Fruit fly (Drosophila melanogaster) whole organism, embryonic: ENCODE measurements around the gene CG3517.
A peak's percentile ranks its signal among the peaks of the same experiment; 100 is the strongest.

Experiments used
- Ada2b ChIP-seq: fragments of 200-800 bp; sonication (Bioruptor generic); IDR thresholded peaks from 2 replicates; pipeline ENCODE4 v1.3.6; 2022; ENCODE audit warnings: missing biosample characterization, missing genetic modification characterization
- Antp ChIP-seq: fragments of 200-800 bp; sonication (Bioruptor generic); optimal IDR thresholded peaks from 3 replicates; lab custom pipeline; 2016; ENCODE audit warnings: missing biosample characterization, missing genetic modification characterization
- CG10147 ChIP-seq: fragments of 200-800 bp; sonication (Bioruptor generic); optimal IDR thresholded peaks from 2 replicates; lab custom pipeline; 2019; ENCODE audit warnings: missing biosample characterization, mild to moderate bottlenecking, missing genetic modification characterization, moderate library complexity
- CG10267 ChIP-seq: fragments of 200-800 bp; sonication (Bioruptor generic); optimal IDR thresholded peaks from 2 replicates; lab custom pipeline; 2018; ENCODE audit warnings: missing biosample characterization, mild to moderate bottlenecking, missing genetic modification characterization, moderate library complexity
- CG10431 ChIP-seq: fragments of 200-800 bp; sonication (Bioruptor generic); optimal IDR thresholded peaks from 3 replicates; lab custom pipeline; 2018; ENCODE audit warnings: missing biosample characterization, mild to moderate bottlenecking, missing genetic modification characterization
- CG12104 ChIP-seq: fragments of 200-800 bp; sonication (Bioruptor generic); optimal IDR thresholded peaks from 3 replicates; lab custom pipeline; 2016; ENCODE audit warnings: missing biosample characterization, missing genetic modification characterization
- CG13624 ChIP-seq: fragments of 200-800 bp; sonication (Bioruptor generic); optimal IDR thresholded peaks from 2 replicates; lab custom pipeline; 2016; ENCODE audit warnings: missing biosample characterization, missing genetic modification characterization
- CG14667 ChIP-seq: fragments of 200-800 bp; sonication (Bioruptor generic); IDR thresholded peaks from 2 replicates; pipeline ENCODE4 v1.3.6; 2022; ENCODE audit warnings: missing biosample characterization, missing genetic modification characterization
- CG15696 ChIP-seq: fragments of 200-800 bp; sonication (Bioruptor generic); optimal IDR thresholded peaks from 2 replicates; lab custom pipeline; 2019; ENCODE audit warnings: missing biosample characterization, mild to moderate bottlenecking, missing genetic modification characterization, moderate library complexity
- CG17186 ChIP-seq: fragments of 200-800 bp; sonication (Bioruptor generic); optimal IDR thresholded peaks from 3 replicates; lab custom pipeline; 2017; ENCODE audit warnings: missing biosample characterization, missing genetic modification reagents, missing genetic modification characterization
- CG17385 ChIP-seq: fragments of 200-800 bp; sonication (Bioruptor generic); optimal IDR thresholded peaks from 3 replicates; lab custom pipeline; 2018; ENCODE audit warnings: missing biosample characterization, mild to moderate bottlenecking, missing genetic modification characterization
- CG1792 ChIP-seq: fragments of 200-800 bp; sonication (Bioruptor generic); optimal IDR thresholded peaks from 2 replicates; lab custom pipeline; 2016; ENCODE audit warnings: missing biosample characterization, missing genetic modification characterization
- CG18011 ChIP-seq: fragments of 200-800 bp; sonication (Bioruptor generic); optimal IDR thresholded peaks from 2 replicates; lab custom pipeline; 2017; ENCODE audit warnings: missing biosample characterization, missing genetic modification characterization, mild to moderate bottlenecking, moderate library complexity, missing genotype
- CG2875 ChIP-seq: fragments of 200-800 bp; sonication (Bioruptor generic); optimal IDR thresholded peaks from 2 replicates; lab custom pipeline; 2017; ENCODE audit warnings: missing biosample characterization, mild to moderate bottlenecking, missing genetic modification characterization, missing genetic modification reagents
- CG34224 ChIP-seq: fragments of 200-800 bp; sonication (Bioruptor generic); IDR thresholded peaks from 3 replicates; pipeline ENCODE4 v1.3.6; 2022; ENCODE audit warnings: missing biosample characterization, missing genetic modification characterization; ENCODE audit not compliant: partially characterized antibody
- CG3726 ChIP-seq: fragments of 200-800 bp; sonication (Bioruptor generic); IDR thresholded peaks from 3 replicates; pipeline ENCODE4, ENCODE4 v1.3.6; 2022; ENCODE audit warnings: missing biosample characterization, missing genetic modification characterization
- CG3838 ChIP-seq: fragments of 200-800 bp; sonication (Bioruptor generic); optimal IDR thresholded peaks from 3 replicates; lab custom pipeline; 2016; ENCODE audit warnings: missing biosample characterization, missing genetic modification characterization
- CG4854 ChIP-seq: fragments of 200-800 bp; sonication (Bioruptor generic); optimal IDR thresholded peaks from 2 replicates; lab custom pipeline; 2016; ENCODE audit warnings: missing biosample characterization, missing genetic modification characterization, inconsistent platforms
- CG7357 ChIP-seq: fragments of 200-800 bp; sonication (Bioruptor generic); IDR thresholded peaks from 3 replicates; pipeline ENCODE4 v1.3.6; 2022; ENCODE audit warnings: missing biosample characterization, missing genetic modification characterization
- CG8478 ChIP-seq: fragments of >200 bp; optimal IDR thresholded peaks from 2 replicates; lab custom pipeline; 2018
- CG9727 ChIP-seq: fragments of 200-800 bp; sonication (Bioruptor generic); optimal IDR thresholded peaks from 3 replicates; lab custom pipeline; 2017; ENCODE audit warnings: missing biosample characterization, mild to moderate bottlenecking, missing genetic modification characterization
- E2f2 ChIP-seq: fragments of 200-800 bp; sonication (Bioruptor generic); IDR thresholded peaks from 2 replicates; pipeline ENCODE4 v1.3.6; 2022; ENCODE audit warnings: missing biosample characterization, missing genetic modification characterization
- Ets97D ChIP-seq: fragments of 200-800 bp; sonication (Bioruptor generic); optimal IDR thresholded peaks from 3 replicates; lab custom pipeline; 2016; ENCODE audit warnings: missing biosample characterization, missing genetic modification characterization
- Fer3 ChIP-seq: fragments of 200-800 bp; sonication (Bioruptor generic); optimal IDR thresholded peaks from 2 replicates; lab custom pipeline; 2018; ENCODE audit warnings: missing biosample characterization, mild to moderate bottlenecking, missing genetic modification characterization, moderate library complexity
- HmgZ ChIP-seq: fragments of 200-800 bp; sonication (Bioruptor generic); optimal IDR thresholded peaks from 2 replicates; lab custom pipeline; 2018; ENCODE audit warnings: missing biosample characterization, mild to moderate bottlenecking, missing genetic modification characterization
- Hr3 ChIP-seq: fragments of 200-800 bp; sonication (Bioruptor generic); optimal IDR thresholded peaks from 3 replicates; lab custom pipeline; 2016; ENCODE audit warnings: missing biosample characterization, missing genetic modification characterization
- NFAT ChIP-seq: fragments of 200-800 bp; sonication (Bioruptor generic); IDR thresholded peaks from 2 replicates; pipeline ENCODE4 v1.3.6; 2022; ENCODE audit warnings: missing biosample characterization, missing genetic modification characterization
- Neu2 ChIP-seq: fragments of 200-800 bp; sonication (Bioruptor generic); optimal IDR thresholded peaks from 3 replicates; lab custom pipeline; 2016; ENCODE audit warnings: missing biosample characterization, missing genetic modification characterization, borderline replicate concordance
- PHDP ChIP-seq: fragments of 200-800 bp; sonication (Bioruptor generic); optimal IDR thresholded peaks from 3 replicates; lab custom pipeline; 2018; ENCODE audit warnings: missing biosample characterization, mild to moderate bottlenecking, missing genetic modification characterization, moderate library complexity
- Six4 ChIP-seq: fragments of 200-800 bp; sonication (Bioruptor generic); optimal IDR thresholded peaks from 2 replicates; lab custom pipeline; 2016; ENCODE audit warnings: missing biosample characterization, missing genetic modification characterization
- Sox102F ChIP-seq: fragments of 200-800 bp; sonication (Bioruptor generic); optimal IDR thresholded peaks from 2 replicates; lab custom pipeline; 2018; ENCODE audit warnings: missing biosample characterization, mild to moderate bottlenecking, missing genetic modification characterization, moderate library complexity
- Vsx1 ChIP-seq: fragments of 200-800 bp; sonication (Bioruptor generic); optimal IDR thresholded peaks from 2 replicates; lab custom pipeline; 2017; ENCODE audit warnings: missing biosample characterization, mild to moderate bottlenecking, missing genetic modification characterization, missing genetic modification reagents
- YL-1 ChIP-seq: fragments of 200-800 bp; sonication (Bioruptor generic); optimal IDR thresholded peaks from 3 replicates; lab custom pipeline; 2017; ENCODE audit warnings: missing biosample characterization, mild to moderate bottlenecking, missing genetic modification characterization
- bowl ChIP-seq: fragments of 200-800 bp; sonication (Bioruptor generic); IDR thresholded peaks from 2 replicates; pipeline ENCODE4 v1.3.6; 2022; ENCODE audit warnings: missing biosample characterization, missing genetic modification characterization
- cas ChIP-seq: fragments of 200-800 bp; sonication (Bioruptor generic); IDR thresholded peaks from 2 replicates; pipeline ENCODE4 v1.3.6; 2022; ENCODE audit warnings: missing biosample characterization, missing genetic modification characterization
- dmrt11E ChIP-seq: fragments of 200-800 bp; sonication (Bioruptor generic); optimal IDR thresholded peaks from 3 replicates; lab custom pipeline; 2018; ENCODE audit warnings: missing biosample characterization, mild to moderate bottlenecking, missing genetic modification characterization, moderate library complexity
- gt ChIP-seq: fragments of 200-800 bp; sonication (Bioruptor generic); IDR thresholded peaks from 2 replicates; pipeline ENCODE4 v1.3.6; 2022; ENCODE audit warnings: missing biosample characterization, missing genetic modification characterization
- her ChIP-seq: fragments of 200-800 bp; sonication (Bioruptor generic); optimal IDR thresholded peaks from 2 replicates; lab custom pipeline; 2016; ENCODE audit warnings: missing biosample characterization, missing genetic modification characterization
- inv ChIP-seq: fragments of 200-800 bp; sonication (Bioruptor generic); IDR thresholded peaks from 2 replicates; pipeline ENCODE4 v1.3.6; 2022; ENCODE audit warnings: missing biosample characterization, missing genetic modification characterization; ENCODE audit not compliant: partially characterized antibody
- jigr1 ChIP-seq: fragments of 200-800 bp; sonication (Bioruptor generic); IDR thresholded peaks from 3 replicates; pipeline ENCODE4 v1.3.6; 2022; ENCODE audit warnings: missing biosample characterization, missing genetic modification characterization
- kay ChIP-seq: fragments of 200-800 bp; sonication (Bioruptor generic); optimal IDR thresholded peaks from 2 replicates; lab custom pipeline; 2016; ENCODE audit warnings: missing biosample characterization, missing genetic modification characterization
- knrl ChIP-seq: fragments of 200-800 bp; sonication (Bioruptor generic); IDR thresholded peaks from 3 replicates; pipeline ENCODE4 v1.3.6; 2022; ENCODE audit warnings: missing biosample characterization, missing genetic modification characterization; ENCODE audit not compliant: partially characterized antibody
- mam ChIP-seq: fragments of 200-800 bp; sonication (Bioruptor generic); optimal IDR thresholded peaks from 3 replicates; lab custom pipeline; 2016; ENCODE audit warnings: missing biosample characterization, missing genetic modification characterization
- org-1 ChIP-seq: fragments of 200-800 bp; sonication (Bioruptor generic); optimal IDR thresholded peaks from 2 replicates; lab custom pipeline; 2017; ENCODE audit warnings: missing biosample characterization, missing genetic modification characterization
- schlank ChIP-seq: fragments of 200-800 bp; sonication (Bioruptor generic); optimal IDR thresholded peaks from 2 replicates; lab custom pipeline; 2018; ENCODE audit warnings: missing biosample characterization, mild to moderate bottlenecking, missing genetic modification characterization
- sens ChIP-seq: fragments of 200-800 bp; sonication (Bioruptor generic); peaks from one replicate; lab custom pipeline; 2016; ENCODE audit warnings: missing biosample characterization, missing genetic modification characterization
- seq ChIP-seq: fragments of 200-800 bp; sonication (Bioruptor generic); IDR thresholded peaks from 2 replicates; pipeline ENCODE4 v1.3.6; 2022; ENCODE audit warnings: missing biosample characterization, missing genetic modification characterization
- shn ChIP-seq: fragments of 200-800 bp; sonication (Bioruptor generic); optimal IDR thresholded peaks from 3 replicates; lab custom pipeline; 2016; ENCODE audit warnings: missing biosample characterization, missing genetic modification characterization
- so ChIP-seq: fragments of 200-800 bp; sonication (Bioruptor generic); IDR thresholded peaks from 3 replicates; pipeline ENCODE4 v1.3.6; 2022; ENCODE audit warnings: missing biosample characterization, missing genetic modification characterization
- trem ChIP-seq: fragments of 200-800 bp; optimal IDR thresholded peaks from 3 replicates; lab custom pipeline; 2019; ENCODE audit warnings: missing biosample characterization, mild to moderate bottlenecking, missing genetic modification characterization, moderate library complexity
- tx ChIP-seq: fragments of 200-800 bp; sonication (Bioruptor generic); optimal IDR thresholded peaks from 2 replicates; lab custom pipeline; 2016; ENCODE audit warnings: missing biosample characterization, missing genetic modification characterization
- vnd ChIP-seq: fragments of 200-800 bp; sonication (Bioruptor generic); IDR thresholded peaks from 3 replicates; pipeline ENCODE4 v1.3.6; 2022; ENCODE audit warnings: missing biosample characterization, missing genetic modification characterization; ENCODE audit not compliant: partially characterized antibody

Gene CG3517

dm6 chr3R:19472218-19472617, 47.2 kb upstream of the CG3517 start (continued):
- TF ChIP-seq CG2875 (GFP tag; lab: Kevin White, UChicago) (peak; percentile 18), Vsx1 (peak; percentile 39), trem (tag; lab: Kevin White, UChicago) (no peak), NFAT (no peak), kay (GFP tag; lab: Kevin White, UChicago) (no peak), CG1792 (no peak), CG3838 (GFP tag; lab: Kevin White, UChicago) (no peak), jigr1 (GFP tag; lab: Robert Waterston, UW) (no peak), CG14667 (GFP tag; lab: Robert Waterston, UW) (no peak), Ada2b (GFP tag; lab: Robert Waterston, UW) (no peak), Ets97D (GFP tag; lab: Kevin White, UChicago) (no peak), vnd (GFP tag; lab: Robert Waterston, UW) (no peak), CG13624 (GFP tag; lab: Kevin White, UChicago) (no peak), her (no peak), YL-1 (GFP tag; lab: Kevin White, UChicago) (no peak), CG18011 (GFP tag; lab: Kevin White, UChicago) (no peak), inv (no peak), HmgZ (tag; lab: Kevin White, UChicago) (peak; percentile 27), CG4854 (no peak), so (GFP tag; lab: Robert Waterston, UW) (no peak), CG3726 (GFP tag; lab: Robert Waterston, UW) (no peak), mam (no peak), CG7357 (GFP tag; lab: Robert Waterston, UW) (no peak), CG10431 (GFP tag; lab: Kevin White, UChicago) (peak; percentile 30), CG10147 (no peak), CG34224 (GFP tag; lab: Robert Waterston, UW) (no peak), CG10267 (peak; percentile 4), knrl (GFP tag; lab: Robert Waterston, UW) (no peak), sens (peak; percentile 79), CG15696 (tag; lab: Kevin White, UChicago) (peak; percentile 55), Antp (GFP tag; lab: Kevin White, UChicago) (no peak), cas (GFP tag; lab: Robert Waterston, UW) (no peak), CG17385 (peak; percentile 36), Six4 (no peak), dmrt11E (tag; lab: Kevin White, UChicago) (peak; percentile 47), shn (GFP tag; lab: Kevin White, UChicago) (no peak), schlank (tag; lab: Kevin White, UChicago) (no peak), bowl (GFP tag; lab: Robert Waterston, UW) (no peak), Neu2 (GFP tag; lab: Kevin White, UChicago) (no peak), Hr3 (GFP tag; lab: Kevin White, UChicago) (no peak), CG8478 (lab: Kevin White, UChicago) (no peak), CG9727 (GFP tag; lab: Kevin White, UChicago) (peak; percentile 55), E2f2 (0 out of 2 replicates have a peak, but pooled peaks have one; percentile 22), gt (no peak), org-1 (GFP tag; lab: Kevin White, UChicago) (peak; percentile 50), Sox102F (no peak), CG17186 (GFP tag; lab: Kevin White, UChicago) (no peak), tx (GFP tag; lab: Kevin White, UChicago) (no peak), PHDP (tag; lab: Kevin White, UChicago) (peak; percentile 49), seq (GFP tag; lab: Robert Waterston, UW) (0 out of 2 replicates have a peak, but pooled peaks have one; percentile 46), CG12104 (GFP tag; lab: Kevin White, UChicago) (no peak), Fer3 (tag; lab: Kevin White, UChicago) (no peak)
